Worm (Caenorhabditis elegans): ENCODE results near the gene Y53F4B.24.

Gene Y53F4B.24

ce11 chrII:15134332-15134731 is at the start of gene Y53F4B.24:
Y53F4B.24 (minus strand) TSS chrII:15134432.
- TF ChIP-seq unc-39 (tag; optimal IDR thresholded peaks at IDR 0.05) (no peak), blmp-1 (tag; optimal IDR thresholded peaks at IDR 0.05) (no peak), ceh-83 (GFP tag; optimal IDR thresholded peaks at IDR 0.05) (no peak), unc-120 (tag; optimal IDR thresholded peaks at IDR 0.05; ENCODE audit: poor library complexity, severe bottlenecking) (no peak), lsy-2 (tag; optimal IDR thresholded peaks at IDR 0.05) (no peak), sem-2 (GFP tag; optimal IDR thresholded peaks at IDR 0.05) (no peak), nhr-12 (tag; optimal IDR thresholded peaks at IDR 0.05) (no peak), cnd-1 (tag; optimal IDR thresholded peaks at IDR 0.05) (no peak), ces-1 (GFP tag; optimal IDR thresholded peaks at IDR 0.05) (no peak), unc-62 (GFP tag; optimal IDR thresholded peaks at IDR 0.05) (no peak), pha-4 (tag; optimal IDR thresholded peaks at IDR 0.05) (no peak), ham-2 (GFP tag; optimal IDR thresholded peaks at IDR 0.05) (no peak), nhr-28 (tag; optimal IDR thresholded peaks at IDR 0.05) (no peak), nhr-76 (tag; optimal IDR thresholded peaks at IDR 0.05) (no peak), sptf-1 (tag; optimal IDR thresholded peaks at IDR 0.05) (no peak), ceh-43 (GFP tag; optimal IDR thresholded peaks at IDR 0.05) (no peak)

- no peak for TF ChIP-seq nhr-28 (tag; optimal IDR thresholded peaks at IDR 0.05)
- TF ChIP-seq mab-5 (tag; optimal IDR thresholded peaks at IDR 0.05), result no peak
- TF ChIP-seq lsy-2 (tag; optimal IDR thresholded peaks at IDR 0.05), result no peak
- no peak for TF ChIP-seq zip-8 (tag; optimal IDR thresholded peaks at IDR 0.05)
- no peak for TF ChIP-seq unc-39 (tag; optimal IDR thresholded peaks at IDR 0.05)
- TF ChIP-seq lin-13 (tag; optimal IDR thresholded peaks at IDR 0.05), result no peak
- no peak for TF ChIP-seq hlh-1 (tag; optimal IDR thresholded peaks at IDR 0.05)
- no peak for TF ChIP-seq nhr-237 (tag; optimal IDR thresholded peaks at IDR 0.05)
- no peak for TF ChIP-seq ham-2 (GFP tag; optimal IDR thresholded peaks at IDR 0.05)
- TF ChIP-seq ceh-39 (tag; optimal IDR thresholded peaks at IDR 0.05), result no peak
These were observed 48.9 kb upstream of the Y53F4B.24 start, which contains the start of gene gst-34 for ce11 chrII:15183139-15183538. gst-34 (minus strand) TSS chrII:15183239.

ce11 chrII:15178494-15178893 is 44.3 kb upstream of the Y53F4B.24 start, which contains the start of gene gst-32:
gst-32 (minus strand) TSS chrII:15178594.
- TF ChIP-seq mep-1 (tag; optimal IDR thresholded peaks at IDR 0.05) (no peak), flh-1 (GFP tag; optimal IDR thresholded peaks at IDR 0.05) (no peak), ham-2 (GFP tag; optimal IDR thresholded peaks at IDR 0.05) (no peak), zip-8 (tag; optimal IDR thresholded peaks at IDR 0.05) (no peak), sptf-1 (tag; optimal IDR thresholded peaks at IDR 0.05) (no peak), pha-4 (tag; optimal IDR thresholded peaks at IDR 0.05) (no peak), tbx-8 (GFP tag; optimal IDR thresholded peaks at IDR 0.05) (no peak), blmp-1 (tag; optimal IDR thresholded peaks at IDR 0.05) (no peak), sem-2 (GFP tag; optimal IDR thresholded peaks at IDR 0.05) (no peak), elt-3 (tag; optimal IDR thresholded peaks at IDR 0.05) (no peak), M03D4.4 (tag; optimal IDR thresholded peaks at IDR 0.05) (no peak), cnd-1 (tag; optimal IDR thresholded peaks at IDR 0.05) (no peak), mls-2 (tag; optimal IDR thresholded peaks at IDR 0.05) (no peak), unc-120 (tag; optimal IDR thresholded peaks at IDR 0.05; ENCODE audit: poor library complexity, severe bottlenecking) (no peak), snpc-4 (tag; optimal IDR thresholded peaks at IDR 0.05) (no peak)

- no peak for TF ChIP-seq unc-62 (GFP tag; optimal IDR thresholded peaks at IDR 0.05)
- TF ChIP-seq flh-1 (GFP tag; optimal IDR thresholded peaks at IDR 0.05), result no peak
- TF ChIP-seq lsy-2 (tag; optimal IDR thresholded peaks at IDR 0.05), result no peak
- TF ChIP-seq mls-2 (tag; optimal IDR thresholded peaks at IDR 0.05), result no peak
- no peak for TF ChIP-seq elt-3 (tag; optimal IDR thresholded peaks at IDR 0.05)
- no peak for TF ChIP-seq ceh-43 (GFP tag; optimal IDR thresholded peaks at IDR 0.05)
- TF ChIP-seq zip-8 (tag; optimal IDR thresholded peaks at IDR 0.05), result no peak
- no peak for TF ChIP-seq mep-1 (tag; optimal IDR thresholded peaks at IDR 0.05)
- no peak for TF ChIP-seq blmp-1 (tag; optimal IDR thresholded peaks at IDR 0.05)
- no peak for TF ChIP-seq nhr-237 (tag; optimal IDR thresholded peaks at IDR 0.05)
- TF ChIP-seq pha-4 (tag; optimal IDR thresholded peaks at IDR 0.05), result no peak
- TF ChIP-seq nhr-76 (tag; optimal IDR thresholded peaks at IDR 0.05), result no peak
- TF ChIP-seq unc-39 (tag; optimal IDR thresholded peaks at IDR 0.05), result no peak
- TF ChIP-seq nhr-28 (tag; optimal IDR thresholded peaks at IDR 0.05), result no peak
- TF ChIP-seq cnd-1 (tag; optimal IDR thresholded peaks at IDR 0.05), result no peak
These were observed 41.4 kb upstream of the Y53F4B.24 start, which contains the start of gene Y53F4B.36 for ce11 chrII:15175643-15176042. Y53F4B.36 (plus strand) TSS chrII:15175943.

DNA sequence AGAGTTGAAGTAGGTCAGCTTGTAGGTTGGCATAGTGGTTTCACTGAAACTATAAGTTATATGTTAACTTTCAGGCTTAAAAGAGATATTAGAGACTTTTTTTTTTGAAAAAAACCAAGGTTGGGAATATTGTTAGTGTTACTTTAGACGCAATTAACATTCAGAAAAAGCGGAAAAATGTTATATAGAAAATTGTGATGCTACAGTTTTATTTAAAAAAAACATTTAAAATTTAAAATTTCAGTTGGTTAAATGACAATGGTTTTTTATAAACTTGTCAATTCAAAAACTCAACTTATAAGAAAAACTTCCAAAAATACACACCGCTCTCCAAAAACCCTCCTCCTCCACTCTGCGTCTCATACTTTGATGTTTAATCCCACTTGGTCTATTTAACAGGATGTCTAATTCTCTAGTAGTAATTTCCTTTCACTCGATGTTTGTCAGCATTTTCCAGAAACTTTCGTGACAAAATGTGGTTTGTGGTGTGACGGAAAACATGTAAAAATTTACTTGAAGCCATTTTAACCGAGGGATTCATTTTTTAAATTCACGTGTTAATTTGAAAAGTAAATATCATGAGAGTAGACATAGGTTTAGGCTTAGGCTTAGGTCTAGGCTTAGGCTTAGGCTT is 40.8 kb upstream of the Y53F4B.24 start, which contains the start of gene gst-31:
gst-31 (minus strand) TSS at position 51 of the 634 bp plus-strand sequence.
- TF ChIP-seq tbx-8 (GFP tag; optimal IDR thresholded peaks at IDR 0.05) (no peak), ceh-83 (GFP tag; optimal IDR thresholded peaks at IDR 0.05) (no peak), lin-32 (GFP tag; optimal IDR thresholded peaks at IDR 0.05) (no peak), ceh-43 (GFP tag; optimal IDR thresholded peaks at IDR 0.05) (no peak), hlh-1 (tag; optimal IDR thresholded peaks at IDR 0.05) (no peak), ham-2 (GFP tag; optimal IDR thresholded peaks at IDR 0.05) (no peak), pha-4 (tag; optimal IDR thresholded peaks at IDR 0.05) (no peak), elt-1 (tag; optimal IDR thresholded peaks at IDR 0.05; ENCODE audit: borderline replicate concordance, insufficient read depth) (no peak), unc-120 (tag; optimal IDR thresholded peaks at IDR 0.05; ENCODE audit: poor library complexity, severe bottlenecking) (no peak), mls-2 (tag; optimal IDR thresholded peaks at IDR 0.05) (no peak), nhr-237 (tag; optimal IDR thresholded peaks at IDR 0.05) (no peak)
